Worm (Caenorhabditis elegans): ENCODE results near the gene set-15.

- no peak for TF ChIP-seq ztf-22 (GFP tag; optimal IDR thresholded peaks at IDR 0.05)
- no peak for TF ChIP-seq F49E8.2 (tag; optimal IDR thresholded peaks at IDR 0.05; ENCODE audit: insufficient read depth)
- TF ChIP-seq pbrm-1 (GFP tag; IDR thresholded peaks at IDR 0.05): peak; percentile 44; the same call in 1 of the 2 replicates
- no peak for TF ChIP-seq unc-130 (GFP tag; optimal IDR thresholded peaks at IDR 0.05)
- TF ChIP-seq unc-62 (GFP tag; optimal IDR thresholded peaks at IDR 0.05): no peak
- TF ChIP-seq lin-35 (GFP tag; optimal IDR thresholded peaks at IDR 0.05): no peak
- TF ChIP-seq pha-4 (tag; optimal IDR thresholded peaks at IDR 0.05): no peak
- TF ChIP-seq Y53F4B.3 (GFP tag; IDR thresholded peaks at IDR 0.05): no peak
- no peak for TF ChIP-seq cebp-1 (GFP tag; IDR thresholded peaks at IDR 0.05)
- no peak for TF ChIP-seq cebp-1 (tag; optimal IDR thresholded peaks at IDR 0.05)
- TF ChIP-seq rcor-1 (GFP tag; IDR thresholded peaks at IDR 0.05): no peak
- no peak for TF ChIP-seq dpl-1 (GFP tag; optimal IDR thresholded peaks at IDR 0.05)
These were observed 19.5 kb downstream of the set-15 start, which contains the start of the genes memi-1 and cyp-31A3 for ce11 chrIV:4760378-4761084.

All from whole organism, young adult.